Fruit fly (Drosophila melanogaster) whole organism, embryonic: ENCODE data around the gene CG14327.

ENCODE experiments used
- Bgb ChIP-seq: fragments of 200-800 bp; sonication (Bioruptor generic); IDR thresholded peaks from 2 replicates; pipeline ENCODE4 v1.3.6; 2022; ENCODE audit warnings: missing biosample characterization, missing genetic modification characterization; ENCODE audit not compliant: partially characterized antibody
- Blimp-1 ChIP-seq: fragments of 200-800 bp; sonication (Bioruptor generic); optimal IDR thresholded peaks from 3 replicates; lab custom pipeline; 2018; ENCODE audit warnings: missing biosample characterization, missing genetic modification characterization, mild to moderate bottlenecking, moderate library complexity, missing genetic modification reagents
- CG10543 ChIP-seq: fragments of 200-800 bp; sonication (Bioruptor generic); optimal IDR thresholded peaks from 3 replicates; lab custom pipeline; 2017; ENCODE audit warnings: missing biosample characterization, mild to moderate bottlenecking, missing genetic modification characterization, moderate library complexity
- CG10979 ChIP-seq: fragments of 200-800 bp; sonication (Bioruptor generic); optimal IDR thresholded peaks from 2 replicates; lab custom pipeline; 2018; ENCODE audit warnings: missing biosample characterization, mild to moderate bottlenecking, missing genetic modification characterization, moderate library complexity
- CG12299 ChIP-seq: fragments of 200-800 bp; sonication (Bioruptor generic); optimal IDR thresholded peaks from 2 replicates; lab custom pipeline; 2018; ENCODE audit warnings: missing biosample characterization, mild to moderate bottlenecking, missing genetic modification characterization
- CG13424 ChIP-seq: fragments of 200-800 bp; sonication (Bioruptor generic); optimal IDR thresholded peaks from 2 replicates; lab custom pipeline; 2019; ENCODE audit warnings: missing biosample characterization, mild to moderate bottlenecking, missing genetic modification characterization, moderate library complexity
- CG13775 ChIP-seq: fragments of 200-800 bp; sonication (Bioruptor generic); optimal IDR thresholded peaks from 3 replicates; lab custom pipeline; 2017; ENCODE audit warnings: missing biosample characterization, mild to moderate bottlenecking, missing genetic modification characterization
- CG15479 ChIP-seq: fragments of 200-800 bp; sonication (Bioruptor generic); optimal IDR thresholded peaks from 3 replicates; lab custom pipeline; 2019; ENCODE audit warnings: missing biosample characterization, mild to moderate bottlenecking, missing genetic modification characterization, moderate library complexity
- CG15696 ChIP-seq: fragments of 200-800 bp; sonication (Bioruptor generic); optimal IDR thresholded peaks from 2 replicates; lab custom pipeline; 2019; ENCODE audit warnings: missing biosample characterization, mild to moderate bottlenecking, missing genetic modification characterization, moderate library complexity
- CG17385 ChIP-seq: fragments of 200-800 bp; sonication (Bioruptor generic); optimal IDR thresholded peaks from 3 replicates; lab custom pipeline; 2018; ENCODE audit warnings: missing biosample characterization, mild to moderate bottlenecking, missing genetic modification characterization
- CG2120 ChIP-seq: fragments of 200-800 bp; sonication (Bioruptor generic); optimal IDR thresholded peaks from 3 replicates; lab custom pipeline; 2016; ENCODE audit warnings: missing biosample characterization, missing genetic modification characterization
- CG30403 ChIP-seq: fragments of 200-800 bp; sonication (Bioruptor generic); optimal IDR thresholded peaks from 3 replicates; lab custom pipeline; 2016; ENCODE audit warnings: missing biosample characterization, missing genetic modification characterization
- CG32532 ChIP-seq: fragments of 200-800 bp; sonication (Bioruptor generic); IDR thresholded peaks from 2 replicates; pipeline ENCODE4 v1.3.6; 2022; ENCODE audit warnings: missing biosample characterization, missing genetic modification characterization
- CG3995 ChIP-seq: fragments of 200-800 bp; sonication (Bioruptor generic); optimal IDR thresholded peaks from 3 replicates; lab custom pipeline; 2016; ENCODE audit warnings: missing biosample characterization, missing genetic modification characterization
- CG42726 ChIP-seq: fragments of 200-800 bp; sonication (Bioruptor generic); IDR thresholded peaks from 2 replicates; pipeline ENCODE4 v1.3.6; 2022; ENCODE audit warnings: missing biosample characterization, missing genetic modification characterization; ENCODE audit not compliant: partially characterized antibody
- CG4328 ChIP-seq: fragments of 200-800 bp; sonication (Bioruptor generic); optimal IDR thresholded peaks from 3 replicates; lab custom pipeline; 2017; ENCODE audit warnings: missing biosample characterization, missing genetic modification reagents, missing genetic modification characterization
- CG6683 ChIP-seq: fragments of 200-800 bp; sonication (Bioruptor generic); optimal IDR thresholded peaks from 2 replicates; lab custom pipeline; 2017; ENCODE audit warnings: missing biosample characterization, mild to moderate bottlenecking, missing genetic modification characterization, missing genetic modification reagents
- CoRest ChIP-seq: fragments of 200-800 bp; sonication (Bioruptor generic); optimal IDR thresholded peaks from 3 replicates; lab custom pipeline; 2018; ENCODE audit warnings: missing biosample characterization, mild to moderate bottlenecking, missing genetic modification characterization, moderate library complexity
- Deaf1 ChIP-seq: fragments of 200-800 bp; optimal IDR thresholded peaks from 3 replicates; lab custom pipeline; 2019; ENCODE audit warnings: missing biosample characterization, mild to moderate bottlenecking, missing genetic modification characterization, moderate library complexity
- Fer1 ChIP-seq: fragments of 200-800 bp; sonication (Bioruptor generic); optimal IDR thresholded peaks from 2 replicates; lab custom pipeline; 2017; ENCODE audit warnings: missing biosample characterization, mild to moderate bottlenecking, missing genetic modification characterization
- HLHmδ ChIP-seq: fragments of 200-800 bp; sonication (Bioruptor generic); optimal IDR thresholded peaks from 2 replicates; lab custom pipeline; 2018; ENCODE audit warnings: missing biosample characterization, mild to moderate bottlenecking, missing genetic modification characterization, moderate library complexity
- Hmr ChIP-seq: fragments of 200-800 bp; sonication (Bioruptor generic); optimal IDR thresholded peaks from 3 replicates; lab custom pipeline; 2017; ENCODE audit warnings: mild to moderate bottlenecking, missing biosample characterization, missing genetic modification reagents, missing genetic modification characterization
- Oli ChIP-seq: fragments of 200-800 bp; sonication (Bioruptor generic); optimal IDR thresholded peaks from 2 replicates; lab custom pipeline; 2018; ENCODE audit warnings: missing biosample characterization, mild to moderate bottlenecking, missing genetic modification characterization, moderate library complexity
- Sry-β ChIP-seq: fragments of 200-800 bp; sonication (Bioruptor generic); optimal IDR thresholded peaks from 2 replicates; lab custom pipeline; 2018; ENCODE audit warnings: missing biosample characterization, mild to moderate bottlenecking, missing genetic modification characterization, moderate library complexity
- Tbp ChIP-seq: fragments of >200 bp; optimal IDR thresholded peaks from 2 replicates; lab custom pipeline; 2018; ENCODE audit warnings: missing biosample characterization, missing genetic modification characterization
- bbx ChIP-seq: fragments of 200-800 bp; sonication (Bioruptor generic); IDR thresholded peaks from 2 replicates; pipeline ENCODE4 v1.3.6; 2022; ENCODE audit warnings: missing biosample characterization, missing genetic modification characterization; ENCODE audit not compliant: partially characterized antibody
- cg ChIP-seq: fragments of 200-800 bp; sonication (Bioruptor generic); optimal IDR thresholded peaks from 3 replicates; lab custom pipeline; 2019; ENCODE audit warnings: missing biosample characterization, mild to moderate bottlenecking, missing genetic modification characterization, moderate library complexity
- crol ChIP-seq: fragments of 200-800 bp; sonication (Bioruptor generic); IDR thresholded peaks from 2 replicates; pipeline ENCODE4 v1.3.6; 2022; ENCODE audit warnings: missing biosample characterization, missing genetic modification characterization
- dmrt11E ChIP-seq: fragments of 200-800 bp; sonication (Bioruptor generic); optimal IDR thresholded peaks from 3 replicates; lab custom pipeline; 2018; ENCODE audit warnings: missing biosample characterization, mild to moderate bottlenecking, missing genetic modification characterization, moderate library complexity
- dysf ChIP-seq: fragments of 200-800 bp; sonication (Bioruptor generic); IDR thresholded peaks from 3 replicates; pipeline ENCODE4 v1.3.6; 2022; ENCODE audit warnings: missing biosample characterization, missing genetic modification characterization
- gem ChIP-seq: fragments of 200-800 bp; sonication (Bioruptor generic); optimal IDR thresholded peaks from 2 replicates; lab custom pipeline; 2019; ENCODE audit warnings: missing biosample characterization, mild to moderate bottlenecking, missing genetic modification characterization, moderate library complexity
- gfzf ChIP-seq: fragments of 200-800 bp; sonication (Bioruptor generic); optimal IDR thresholded peaks from 2 replicates; lab custom pipeline; 2016; ENCODE audit warnings: missing biosample characterization, mild to moderate bottlenecking, missing genetic modification characterization, moderate library complexity
- kni ChIP-seq: fragments of 200-800 bp; sonication (Bioruptor generic); optimal IDR thresholded peaks from 3 replicates; lab custom pipeline; 2017; ENCODE audit warnings: mild to moderate bottlenecking, missing biosample characterization, missing genetic modification reagents, missing genetic modification characterization
- lilli ChIP-seq: fragments of 200-800 bp; sonication (Bioruptor generic); optimal IDR thresholded peaks from 3 replicates; lab custom pipeline; 2016; ENCODE audit warnings: missing biosample characterization, missing genetic modification characterization
- lola ChIP-seq, 3 experiments: fragments of >200 bp in 2 of 3; fragments of 200-800 bp in 1 of 3; sonication (Bioruptor generic) in 1 of 3; optimal IDR thresholded peaks; 2 replicates each; lab custom pipeline; 2017 to 2019; ENCODE audit warnings: missing biosample characterization in 3 of 3, missing genetic modification characterization in 3 of 3, mild to moderate bottlenecking in 1 of 3, moderate library complexity in 1 of 3
- mld ChIP-seq: fragments of 200-800 bp; sonication (Bioruptor generic); IDR thresholded peaks from 3 replicates; pipeline ENCODE4 v1.3.6; 2022; ENCODE audit warnings: missing biosample characterization, missing genetic modification characterization; ENCODE audit not compliant: partially characterized antibody
- nerfin-1 ChIP-seq: fragments of 200-800 bp; sonication (Bioruptor generic); optimal IDR thresholded peaks from 3 replicates; lab custom pipeline; 2019; ENCODE audit warnings: missing biosample characterization, mild to moderate bottlenecking, missing genetic modification characterization, moderate library complexity
- pros ChIP-seq: fragments of 200-800 bp; sonication (Bioruptor generic); optimal IDR thresholded peaks from 3 replicates; lab custom pipeline; 2019; ENCODE audit warnings: missing biosample characterization, mild to moderate bottlenecking, missing genetic modification characterization, moderate library complexity
- ranshi ChIP-seq: fragments of 200-800 bp; sonication (Bioruptor generic); IDR thresholded peaks from 2 replicates; pipeline ENCODE4 v1.3.6; 2022; ENCODE audit warnings: missing biosample characterization, missing genetic modification characterization
- row ChIP-seq: fragments of 200-800 bp; sonication (Bioruptor generic); IDR thresholded peaks from 3 replicates; pipeline ENCODE4 v1.3.6; 2022; ENCODE audit warnings: missing biosample characterization, missing genetic modification characterization
- slbo ChIP-seq: fragments of 200-800 bp; sonication (Bioruptor generic); IDR thresholded peaks from 2 replicates; pipeline ENCODE4 v1.3.6; 2022; ENCODE audit warnings: missing biosample characterization, missing genetic modification characterization
- trem ChIP-seq: fragments of 200-800 bp; optimal IDR thresholded peaks from 3 replicates; lab custom pipeline; 2019; ENCODE audit warnings: missing biosample characterization, mild to moderate bottlenecking, missing genetic modification characterization, moderate library complexity
- twi ChIP-seq: fragments of 200-800 bp; optimal IDR thresholded peaks from 2 replicates; lab custom pipeline; 2019; ENCODE audit warnings: missing biosample characterization, mild to moderate bottlenecking, missing genetic modification characterization, moderate library complexity
- unc-4 ChIP-seq: fragments of 200-800 bp; sonication (Bioruptor generic); IDR thresholded peaks from 2 replicates; pipeline ENCODE4 v1.3.6; 2022; ENCODE audit warnings: missing biosample characterization, missing genetic modification characterization; ENCODE audit not compliant: partially characterized antibody
- wor ChIP-seq: fragments of 200-800 bp; sonication (Bioruptor generic); IDR thresholded peaks from 2 replicates; pipeline ENCODE4 v1.3.6; 2022; ENCODE audit warnings: missing biosample characterization, missing genetic modification characterization
- zf30C ChIP-seq: fragments of 200-800 bp; sonication (Bioruptor generic); optimal IDR thresholded peaks from 3 replicates; lab custom pipeline; 2018; ENCODE audit warnings: missing biosample characterization, mild to moderate bottlenecking, missing genetic modification characterization

CG14327 gene

DNA sequence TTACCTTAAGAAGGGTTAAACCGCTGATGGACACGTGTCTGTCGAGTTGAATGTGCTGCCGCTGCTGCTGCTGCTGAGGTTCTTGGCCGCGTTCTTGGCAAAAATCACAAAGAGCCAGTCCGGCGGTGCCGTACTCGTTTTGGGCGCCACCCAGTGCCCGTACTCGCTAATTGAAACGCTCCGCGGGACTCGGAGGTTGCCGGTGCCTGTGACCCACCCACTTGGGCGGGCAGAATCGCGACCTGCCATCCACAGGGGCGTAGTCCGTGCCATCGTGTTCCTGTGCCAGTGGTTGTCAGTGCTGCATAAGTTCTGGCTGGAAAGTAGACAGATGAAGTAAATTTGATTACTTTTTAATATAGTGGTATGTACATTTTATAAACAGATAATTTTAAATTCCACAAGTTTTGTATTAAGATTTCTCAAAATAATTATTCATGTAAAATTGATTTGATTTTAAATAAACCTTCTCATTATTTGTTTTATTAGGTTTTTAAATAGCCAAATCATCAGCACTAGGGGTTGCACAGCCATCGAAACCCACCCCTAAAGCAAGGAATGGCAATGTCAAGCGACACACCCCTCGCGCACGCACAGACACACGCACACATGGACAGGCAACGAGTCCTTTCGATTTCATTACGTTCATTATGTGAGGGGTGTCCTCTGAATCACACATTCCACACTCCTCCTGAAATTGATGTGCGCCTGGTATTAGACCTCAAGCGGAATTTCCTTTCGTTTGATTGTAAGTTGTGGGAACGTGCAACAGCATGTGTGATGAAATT lies 8.4 kb upstream of the CG14327 start (continued):
- TF ChIP-seq CG3995 (GFP tag; lab: Kevin White, UChicago) (no peak), twi (tag; lab: Kevin White, UChicago) (peak; percentile 52), Hmr (GFP tag; lab: Kevin White, UChicago) (peak; percentile 50), CG4328 (peak; percentile 2), Fer1 (peak; percentile 62), CG2120 (GFP tag; lab: Kevin White, UChicago) (peak; percentile 6), HLHmδ (peak; percentile 75), CG10543 (GFP tag; lab: Kevin White, UChicago) (peak; percentile 28), gem (tag; lab: Kevin White, UChicago) (peak; percentile 44), cg (GFP tag; lab: Kevin White, UChicago) (peak; percentile 60), row (peak; percentile 87), CG10979 (tag; lab: Kevin White, UChicago) (peak; percentile 30), Blimp-1 (GFP tag; lab: Kevin White, UChicago) (peak; percentile 74), nerfin-1 (tag; lab: Kevin White, UChicago) (peak; percentile 84), Tbp (GFP tag; lab: Kevin White, UChicago) (peak; percentile 38), slbo (peak; percentile 20; the same call in 1 of the 2 replicates), crol (GFP tag; lab: Robert Waterston, UW) (peak; percentile 48), CG6683 (GFP tag; lab: Kevin White, UChicago) (peak; percentile 18), unc-4 (GFP tag; lab: Robert Waterston, UW) (peak; percentile 38; the same call in 1 of the 2 replicates), Oli (tag; lab: Kevin White, UChicago) (peak; percentile 8), lilli (GFP tag; lab: Kevin White, UChicago) (peak; percentile 14), mld (GFP tag; lab: Robert Waterston, UW) (no peak), CG12299 (tag; lab: Kevin White, UChicago) (peak; percentile 20), Sry-β (GFP tag; lab: Kevin White, UChicago) (peak; percentile 94), CG42726 (GFP tag; lab: Robert Waterston, UW) (no peak), Deaf1 (tag; lab: Kevin White, UChicago) (peak; percentile 24), dmrt11E (tag; lab: Kevin White, UChicago) (peak; percentile 22), Bgb (no peak), gfzf (GFP tag; lab: Kevin White, UChicago) (no peak), bbx (GFP tag; lab: Robert Waterston, UW) (0 out of 2 replicates have a peak, but pooled peaks have one; percentile 36), CG13424 (peak; percentile 41), kni (peak; percentile 10), zf30C (GFP tag; lab: Kevin White, UChicago) (no peak), ranshi (GFP tag; lab: Robert Waterston, UW) (no peak), lola (GFP tag; optimal IDR thresholded peaks at IDR 0.05; lab: Kevin White, UChicago) (peak in 1 of 3 experiments; percentile 42), CG13775 (GFP tag; lab: Kevin White, UChicago) (peak; percentile 22), pros (GFP tag; lab: Kevin White, UChicago) (peak; percentile 84), trem (tag; lab: Kevin White, UChicago) (peak; percentile 8), dysf (GFP tag; lab: Robert Waterston, UW) (peak; percentile 15; the same call in 1 of the 3 replicates), wor (GFP tag; lab: Robert Waterston, UW) (peak; percentile 32; the same call in 1 of the 2 replicates), CG32532 (0 out of 2 replicates have a peak, but pooled peaks have one; percentile 15), CG15696 (tag; lab: Kevin White, UChicago) (peak; percentile 35), CG15479 (GFP tag; lab: Kevin White, UChicago) (peak; percentile 98), CG17385 (GFP tag; lab: Kevin White, UChicago) (peak; percentile 6), CG30403 (GFP tag; lab: Kevin White, UChicago) (peak; percentile 6), CoRest (tag; lab: Kevin White, UChicago) (peak; percentile 38)
